Worm (Caenorhabditis elegans) whole organism, young adult: Measurements from ENCODE around the gene ints-9.

Source experiments
- Y79H2A.3 ChIP-seq: fragments of 200-800 bp; sonication (Bioruptor generic); conservative IDR thresholded peaks from 2 replicates; pipeline ENCODE4 v1.3.6; 2022; ENCODE audit warnings: missing genetic modification reagents, missing genetic modification characterization, missing compliant biosample characterization
- ceh-58 ChIP-seq: fragments of 200-800 bp; sonication (Bioruptor generic); IDR thresholded peaks from 2 replicates; pipeline ENCODE4 v1.3.6; 2022; ENCODE audit warnings: missing genetic modification characterization, missing compliant biosample characterization
- dpl-1 ChIP-seq: fragments of 150-350 bp; optimal IDR thresholded peaks from 2 replicates; lab custom pipeline; 2014; ENCODE audit warnings: missing biosample characterization, missing genetic modification reagents, missing genetic modification characterization
- efl-1 ChIP-seq: fragments of 150-350 bp; optimal IDR thresholded peaks from 2 replicates; lab custom pipeline; 2014; ENCODE audit warnings: missing biosample characterization, missing genetic modification reagents, missing genetic modification characterization
- ekl-4 ChIP-seq: fragments of 200-800 bp; sonication (Bioruptor generic); IDR thresholded peaks from 2 replicates; pipeline ENCODE4 v1.3.6; 2022; ENCODE audit warnings: missing genetic modification reagents, missing genetic modification characterization, missing compliant biosample characterization
- fkh-3 ChIP-seq: sonication (generic microtip); optimal IDR thresholded peaks from 2 replicates; lab custom pipeline; 2016; ENCODE audit warnings: mild to moderate bottlenecking, missing genetic modification characterization, missing compliant biosample characterization
- snpc-4 ChIP-seq, 5 experiments: fragments of 150-350 bp in 1 of 5; sonication (generic microtip) in 4 of 5; optimal IDR thresholded peaks; 2 replicates each; lab custom pipeline; 2014 to 2018; ENCODE audit warnings: missing genetic modification characterization in 5 of 5, missing biosample characterization in 3 of 5, antibody characterized with exemption in 2 of 5, mild to moderate bottlenecking in 2 of 5, missing compliant biosample characterization in 2 of 5, missing genotype in 2 of 5, moderate library complexity in 2 of 5, missing genetic modification reagents in 1 of 5
- somi-1 ChIP-seq: fragments of 200-800 bp; sonication (Bioruptor generic); optimal IDR thresholded peaks from 2 replicates; lab custom pipeline; 2018; ENCODE audit warnings: mild to moderate bottlenecking, missing genetic modification characterization, missing compliant biosample characterization
- unc-62 ChIP-seq: fragments of 150-350 bp; optimal IDR thresholded peaks from 2 replicates; lab custom pipeline; 2014; ENCODE audit warnings: missing biosample characterization, missing genetic modification reagents, missing genetic modification characterization
- ztf-18 ChIP-seq: sonication (generic microtip); optimal IDR thresholded peaks from 2 replicates; lab custom pipeline; 2016; ENCODE audit warnings: missing genotype, mild to moderate bottlenecking, missing genetic modification characterization, missing compliant biosample characterization
- ztf-25 ChIP-seq: fragments of 200-800 bp; sonication (Bioruptor generic); IDR thresholded peaks from 2 replicates; pipeline ENCODE4 v1.3.6; 2022; ENCODE audit warnings: missing genetic modification reagents, missing genetic modification characterization, missing compliant biosample characterization
- ztf-6 ChIP-seq: fragments of 200-800 bp; sonication (Bioruptor generic); IDR thresholded peaks from 2 replicates; pipeline ENCODE4 v1.3.6; 2022; ENCODE audit warnings: missing genetic modification reagents, missing genetic modification characterization, missing compliant biosample characterization

ce11 chrV:7562947-7563346 is 12.7 kb upstream of the ints-9 start, which contains the start of gene F19F10.1:
- no peak for TF ChIP-seq ceh-58
- no peak for TF ChIP-seq Y79H2A.3 (GFP tag; lab: Robert Waterston, UW)
- no peak for TF ChIP-seq ztf-6 (GFP tag; lab: Robert Waterston, UW)
- no peak for TF ChIP-seq unc-62 (GFP tag; lab: Kevin White, UChicago)
- no peak for TF ChIP-seq ztf-18 (tag; lab: Kevin White, UChicago)
- TF ChIP-seq ztf-25 = no peak
- no peak for TF ChIP-seq somi-1 (GFP tag; lab: Kevin White, UChicago)
- no peak for TF ChIP-seq fkh-3 (tag; lab: Kevin White, UChicago)
- no peak for TF ChIP-seq snpc-4 (GFP tag; optimal IDR thresholded peaks at IDR 0.05; lab: Kevin White, UChicago)
- no peak for TF ChIP-seq snpc-4 (tag; optimal IDR thresholded peaks at IDR 0.05; lab: Kevin White, UChicago)
- no peak for TF ChIP-seq ekl-4 (GFP tag; lab: Robert Waterston, UW)
- no peak for TF ChIP-seq efl-1 (GFP tag; lab: Kevin White, UChicago)
- TF ChIP-seq dpl-1 (GFP tag; lab: Kevin White, UChicago) = no peak
